Fruit fly (Drosophila melanogaster) whole organism, pupa: ENCODE measurements around the gene CG4789.

Source experiments
- CG10348 ChIP-seq: fragments of 200-800 bp; sonication (Bioruptor generic); IDR thresholded peaks from 2 replicates; pipeline ENCODE4 v1.3.6; 2022; ENCODE audit warnings: missing biosample characterization, missing genetic modification characterization
- CG12605 ChIP-seq: fragments of 200-800 bp; sonication (Bioruptor generic); IDR thresholded peaks from 2 replicates; pipeline ENCODE4 v1.3.6; 2022; ENCODE audit warnings: missing biosample characterization, missing genetic modification characterization
- CG13204 ChIP-seq: fragments of 200-800 bp; sonication (Bioruptor generic); optimal IDR thresholded peaks from 2 replicates; lab custom pipeline; 2018; ENCODE audit warnings: missing biosample characterization, mild to moderate bottlenecking, missing genetic modification characterization, moderate library complexity
- CG14655 ChIP-seq: fragments of 200-800 bp; sonication (Bioruptor generic); optimal IDR thresholded peaks from 3 replicates; lab custom pipeline; 2017; ENCODE audit warnings: mild to moderate bottlenecking, missing biosample characterization, missing genetic modification reagents, missing genetic modification characterization
- CG15710 ChIP-seq: fragments of 200-800 bp; sonication (Bioruptor generic); optimal IDR thresholded peaks from 2 replicates; lab custom pipeline; 2018; ENCODE audit warnings: missing biosample characterization, mild to moderate bottlenecking, missing genetic modification characterization, moderate library complexity
- CG17806 ChIP-seq: fragments of 200-800 bp; sonication (Bioruptor generic); optimal IDR thresholded peaks from 2 replicates; lab custom pipeline; 2018; ENCODE audit warnings: missing biosample characterization, mild to moderate bottlenecking, missing genetic modification characterization, moderate library complexity
- CG32121 ChIP-seq: fragments of 200-800 bp; sonication (Bioruptor generic); IDR thresholded peaks from 2 replicates; pipeline ENCODE4 v1.3.6; 2022; ENCODE audit warnings: missing biosample characterization, missing genetic modification characterization
- CG34367 ChIP-seq: fragments of 200-800 bp; sonication (Bioruptor generic); optimal IDR thresholded peaks from 2 replicates; lab custom pipeline; 2018; ENCODE audit warnings: missing biosample characterization, mild to moderate bottlenecking, missing genetic modification characterization
- CG4496 ChIP-seq: fragments of 200-800 bp; sonication (Bioruptor generic); IDR thresholded peaks from 3 replicates; pipeline ENCODE4 v1.3.6; 2022; ENCODE audit warnings: missing biosample characterization, missing genetic modification characterization
- CG8159 ChIP-seq: fragments of 200-800 bp; sonication (Bioruptor generic); optimal IDR thresholded peaks from 3 replicates; lab custom pipeline; 2018; ENCODE audit warnings: missing biosample characterization, mild to moderate bottlenecking, missing genetic modification characterization, moderate library complexity
- CG8301 ChIP-seq: fragments of 200-800 bp; sonication (Bioruptor generic); optimal IDR thresholded peaks from 2 replicates; lab custom pipeline; 2018; ENCODE audit warnings: missing biosample characterization, mild to moderate bottlenecking, missing genetic modification characterization
- CG9948 ChIP-seq: fragments of 200-800 bp; sonication (Bioruptor generic); optimal IDR thresholded peaks from 2 replicates; lab custom pipeline; 2018; ENCODE audit warnings: missing biosample characterization, mild to moderate bottlenecking, missing genetic modification characterization, moderate library complexity
- D1 ChIP-seq: fragments of 200-800 bp; sonication (Bioruptor generic); optimal IDR thresholded peaks from 2 replicates; lab custom pipeline; 2018; ENCODE audit warnings: missing biosample characterization, mild to moderate bottlenecking, missing genetic modification characterization, moderate library complexity
- EcR ChIP-seq: fragments of 200-800 bp; sonication (Bioruptor generic); optimal IDR thresholded peaks from 3 replicates; lab custom pipeline; 2019; ENCODE audit warnings: missing biosample characterization, missing genetic modification characterization, mild to moderate bottlenecking, moderate library complexity, missing genetic modification reagents
- Ets98B ChIP-seq: fragments of 200-800 bp; sonication (Bioruptor generic); IDR thresholded peaks from 2 replicates; pipeline ENCODE4 v1.3.6; 2022; ENCODE audit warnings: missing biosample characterization, missing genetic modification characterization
- Pif1A ChIP-seq: fragments of 200-800 bp; sonication (Bioruptor generic); optimal IDR thresholded peaks from 3 replicates; lab custom pipeline; 2016; ENCODE audit warnings: missing biosample characterization, missing genetic modification characterization
- Pif1B ChIP-seq: fragments of 200-800 bp; sonication (Bioruptor generic); optimal IDR thresholded peaks from 3 replicates; lab custom pipeline; 2016; ENCODE audit warnings: missing biosample characterization, missing genetic modification characterization
- Snoo ChIP-seq: fragments of 200-800 bp; sonication (Bioruptor generic); optimal IDR thresholded peaks from 3 replicates; lab custom pipeline; 2017; ENCODE audit warnings: missing biosample characterization, mild to moderate bottlenecking, missing genetic modification characterization, inconsistent platforms
- fd96Ca ChIP-seq: fragments of 200-800 bp; sonication (Bioruptor generic); IDR thresholded peaks from 3 replicates; pipeline ENCODE4 v1.3.6; 2022; ENCODE audit warnings: missing biosample characterization, missing genetic modification characterization
- gl ChIP-seq: fragments of 200-800 bp; sonication (Bioruptor generic); optimal IDR thresholded peaks from 2 replicates; lab custom pipeline; 2018; ENCODE audit warnings: missing biosample characterization, mild to moderate bottlenecking, missing genetic modification characterization
- rn ChIP-seq: fragments of 200-800 bp; sonication (Bioruptor generic); IDR thresholded peaks from 2 replicates; pipeline ENCODE4 v1.3.6; 2022; ENCODE audit warnings: missing biosample characterization, missing genetic modification characterization

The CG4789 gene

dm6 chrX:16791920-16792829, 8.6 kb upstream of the CG4789 start, which contains the start of gene CG4768:
Gene CG4768, plus strand, starts transcription at chrX:16792119.
- no peak for TF ChIP-seq Ets98B (GFP tag; lab: Robert Waterston, UW)
- TF ChIP-seq CG10348 (GFP tag; lab: Robert Waterston, UW), result no peak
- no peak for TF ChIP-seq EcR (GFP tag; lab: Kevin White, UChicago)

- TF ChIP-seq rn (GFP tag; lab: Robert Waterston, UW) (no peak), Snoo (tag; lab: Kevin White, UChicago) (no peak)
Measured at dm6 chrX:16793129-16793748, 7.5 kb upstream of the CG4789 start.

dm6 chrX:16798166-16798565, 2.6 kb upstream of the CG4789 start:
- TF ChIP-seq CG4496 (no peak), Pif1A (GFP tag; lab: Kevin White, UChicago) (no peak), Ets98B (GFP tag; lab: Robert Waterston, UW) (no peak), Snoo (tag; lab: Kevin White, UChicago) (no peak), CG9948 (tag; lab: Kevin White, UChicago) (no peak), Pif1B (no peak), CG10348 (GFP tag; lab: Robert Waterston, UW) (no peak), gl (tag; lab: Kevin White, UChicago) (no peak), EcR (GFP tag; lab: Kevin White, UChicago) (no peak), CG32121 (GFP tag; lab: Robert Waterston, UW) (no peak), CG8301 (tag; lab: Kevin White, UChicago) (no peak), CG15710 (tag; lab: Kevin White, UChicago) (no peak), CG17806 (no peak), fd96Ca (no peak), rn (GFP tag; lab: Robert Waterston, UW) (no peak)

dm6 chrX:16799914-16800313, 816 bp upstream of the CG4789 start:
- TF ChIP-seq gl (tag; lab: Kevin White, UChicago) (no peak), CG8159 (peak; percentile 8), CG10348 (GFP tag; lab: Robert Waterston, UW) (no peak)

- TF ChIP-seq CG12605 (GFP tag; lab: Robert Waterston, UW) (no peak), CG32121 (GFP tag; lab: Robert Waterston, UW) (no peak), EcR (GFP tag; lab: Kevin White, UChicago) (no peak), Ets98B (GFP tag; lab: Robert Waterston, UW) (no peak), Pif1B (no peak), Pif1A (GFP tag; lab: Kevin White, UChicago) (no peak), CG17806 (no peak), CG14655 (GFP tag; lab: Kevin White, UChicago) (no peak), CG8301 (tag; lab: Kevin White, UChicago) (no peak), CG13204 (GFP tag; lab: Kevin White, UChicago) (no peak), rn (GFP tag; lab: Robert Waterston, UW) (no peak), CG15710 (tag; lab: Kevin White, UChicago) (no peak), CG10348 (GFP tag; lab: Robert Waterston, UW) (no peak), CG34367 (tag; lab: Kevin White, UChicago) (no peak)
- TF ChIP-seq, all 21 proteins: peak for 0
Measured at dm6 chrX:16803299-16803698, 2.6 kb downstream of the CG4789 start, which contains the start of the genes Rai1 and CG13005. Gene Rai1, minus strand, starts transcription at chrX:16803344. Gene CG13005, plus strand, starts transcription at chrX:16803650.

- TF ChIP-seq Pif1A (GFP tag; lab: Kevin White, UChicago) (no peak), CG32121 (GFP tag; lab: Robert Waterston, UW) (no peak), fd96Ca (no peak), CG8159 (no peak), rn (GFP tag; lab: Robert Waterston, UW) (no peak), CG34367 (tag; lab: Kevin White, UChicago) (no peak)
Measured at dm6 chrX:16805768-16806167, 5.0 kb downstream of the CG4789 start, which contains the start of gene ppk28. Gene ppk28, plus strand, starts transcription at chrX:16806068.

dm6 chrX:16808654-16809053, 7.9 kb downstream of the CG4789 start:
- TF ChIP-seq CG17806, result no peak
- no peak for TF ChIP-seq EcR (GFP tag; lab: Kevin White, UChicago)
- no peak for TF ChIP-seq CG9948 (tag; lab: Kevin White, UChicago)
- TF ChIP-seq Pif1A (GFP tag; lab: Kevin White, UChicago), result no peak
- TF ChIP-seq CG32121 (GFP tag; lab: Robert Waterston, UW), result no peak
- no peak for TF ChIP-seq Pif1B
- no peak for TF ChIP-seq CG4496
- TF ChIP-seq CG15710 (tag; lab: Kevin White, UChicago), result no peak
- no peak for TF ChIP-seq gl (tag; lab: Kevin White, UChicago)
- TF ChIP-seq CG34367 (tag; lab: Kevin White, UChicago), result no peak
- no peak for TF ChIP-seq CG13204 (GFP tag; lab: Kevin White, UChicago)
- no peak for TF ChIP-seq CG12605 (GFP tag; lab: Robert Waterston, UW)
- TF ChIP-seq CG14655 (GFP tag; lab: Kevin White, UChicago), result no peak
- TF ChIP-seq CG8301 (tag; lab: Kevin White, UChicago), result no peak
- TF ChIP-seq CG8159, result no peak
- no peak for TF ChIP-seq Snoo (tag; lab: Kevin White, UChicago)
- no peak for TF ChIP-seq fd96Ca
- no peak for TF ChIP-seq CG10348 (GFP tag; lab: Robert Waterston, UW)
- no peak for TF ChIP-seq D1 (tag; lab: Kevin White, UChicago)
- no peak for TF ChIP-seq rn (GFP tag; lab: Robert Waterston, UW)
- TF ChIP-seq, all 21 proteins: peak for 0
